Fruit fly (Drosophila melanogaster) whole organism, embryonic: ENCODE data around the gene Pxd.

ENCODE experiments used
- ATbp ChIP-seq: fragments of 200-800 bp; sonication (Bioruptor generic); optimal IDR thresholded peaks from 2 replicates; lab custom pipeline; 2017; ENCODE audit warnings: missing biosample characterization, mild to moderate bottlenecking, missing genetic modification characterization, missing genetic modification reagents
- CG10267 ChIP-seq: fragments of 200-800 bp; sonication (Bioruptor generic); optimal IDR thresholded peaks from 2 replicates; lab custom pipeline; 2018; ENCODE audit warnings: missing biosample characterization, mild to moderate bottlenecking, missing genetic modification characterization, moderate library complexity
- CG11504 ChIP-seq: fragments of 200-800 bp; sonication (Bioruptor generic); optimal IDR thresholded peaks from 3 replicates; lab custom pipeline; 2019; ENCODE audit warnings: missing biosample characterization, mild to moderate bottlenecking, missing genetic modification characterization, moderate library complexity
- CG12769 ChIP-seq: fragments of 200-800 bp; sonication (Bioruptor generic); optimal IDR thresholded peaks from 2 replicates; lab custom pipeline; 2019; ENCODE audit warnings: missing biosample characterization, mild to moderate bottlenecking, missing genetic modification characterization, moderate library complexity
- CG13624 ChIP-seq: fragments of 200-800 bp; sonication (Bioruptor generic); optimal IDR thresholded peaks from 2 replicates; lab custom pipeline; 2016; ENCODE audit warnings: missing biosample characterization, missing genetic modification characterization
- CG15073 ChIP-seq: fragments of 200-800 bp; sonication (Bioruptor generic); optimal IDR thresholded peaks from 2 replicates; lab custom pipeline; 2016; ENCODE audit warnings: missing biosample characterization, missing genetic modification characterization
- CG15696 ChIP-seq: fragments of 200-800 bp; sonication (Bioruptor generic); optimal IDR thresholded peaks from 2 replicates; lab custom pipeline; 2019; ENCODE audit warnings: missing biosample characterization, mild to moderate bottlenecking, missing genetic modification characterization, moderate library complexity
- CG16815 ChIP-seq: fragments of 200-800 bp; sonication (Bioruptor generic); optimal IDR thresholded peaks from 3 replicates; lab custom pipeline; 2017; ENCODE audit warnings: missing biosample characterization, mild to moderate bottlenecking, missing genetic modification characterization
- CG17186 ChIP-seq: fragments of 200-800 bp; sonication (Bioruptor generic); optimal IDR thresholded peaks from 3 replicates; lab custom pipeline; 2017; ENCODE audit warnings: missing biosample characterization, missing genetic modification reagents, missing genetic modification characterization
- CG2120 ChIP-seq: fragments of 200-800 bp; sonication (Bioruptor generic); optimal IDR thresholded peaks from 3 replicates; lab custom pipeline; 2016; ENCODE audit warnings: missing biosample characterization, missing genetic modification characterization
- CG32532 ChIP-seq: fragments of 200-800 bp; sonication (Bioruptor generic); IDR thresholded peaks from 2 replicates; pipeline ENCODE4 v1.3.6; 2022; ENCODE audit warnings: missing biosample characterization, missing genetic modification characterization
- CG3281 ChIP-seq: fragments of 200-800 bp; sonication (Bioruptor generic); optimal IDR thresholded peaks from 3 replicates; lab custom pipeline; 2017; ENCODE audit warnings: missing biosample characterization, mild to moderate bottlenecking, missing genetic modification characterization
- CG33213 ChIP-seq: fragments of 200-800 bp; sonication (Bioruptor generic); optimal IDR thresholded peaks from 3 replicates; lab custom pipeline; 2016; ENCODE audit warnings: missing biosample characterization, missing genetic modification characterization
- CG34376 ChIP-seq: fragments of 200-800 bp; sonication (Bioruptor generic); optimal IDR thresholded peaks from 2 replicates; lab custom pipeline; 2018; ENCODE audit warnings: missing biosample characterization, mild to moderate bottlenecking, missing genetic modification characterization
- CG5180 ChIP-seq: fragments of 200-800 bp; sonication (Bioruptor generic); optimal IDR thresholded peaks from 3 replicates; lab custom pipeline; 2017; ENCODE audit warnings: missing biosample characterization, missing genetic modification characterization, mild to moderate bottlenecking, moderate library complexity, missing genetic modification reagents
- CG6272 ChIP-seq: fragments of 200-800 bp; sonication (Bioruptor generic); IDR thresholded peaks from 2 replicates; pipeline ENCODE4 v1.3.6; 2022; ENCODE audit warnings: missing biosample characterization, missing genetic modification characterization
- CG7372 ChIP-seq: fragments of 200-800 bp; sonication (Bioruptor generic); IDR thresholded peaks from 2 replicates; pipeline ENCODE4 v1.3.6; 2022; ENCODE audit warnings: missing biosample characterization, missing genetic modification characterization
- CG8388 ChIP-seq: fragments of 200-800 bp; sonication (Bioruptor generic); optimal IDR thresholded peaks from 2 replicates; lab custom pipeline; 2019; ENCODE audit warnings: missing biosample characterization, mild to moderate bottlenecking, missing genetic modification characterization, moderate library complexity
- CG8765 ChIP-seq: fragments of 200-800 bp; sonication (Bioruptor generic); IDR thresholded peaks from 2 replicates; pipeline ENCODE4 v1.3.6; 2022; ENCODE audit warnings: missing biosample characterization, missing genetic modification characterization
- CG8924 ChIP-seq: fragments of 200-800 bp; optimal IDR thresholded peaks from 3 replicates; lab custom pipeline; 2019; ENCODE audit warnings: missing biosample characterization, mild to moderate bottlenecking, missing genetic modification characterization, moderate library complexity
- CG9215 ChIP-seq: fragments of 200-800 bp; sonication (Bioruptor generic); IDR thresholded peaks from 2 replicates; pipeline ENCODE4 v1.3.6; 2022; ENCODE audit warnings: missing biosample characterization, missing genetic modification characterization
- Camta ChIP-seq: fragments of 200-800 bp; sonication (Bioruptor generic); optimal IDR thresholded peaks from 2 replicates; lab custom pipeline; 2016; ENCODE audit warnings: missing biosample characterization, missing genetic modification characterization
- Chrac-16 ChIP-seq: fragments of 200-800 bp; sonication (Bioruptor generic); optimal IDR thresholded peaks from 3 replicates; lab custom pipeline; 2016; ENCODE audit warnings: missing biosample characterization, missing genetic modification characterization
- D19A ChIP-seq: fragments of 200-800 bp; optimal IDR thresholded peaks from 3 replicates; lab custom pipeline; 2019; ENCODE audit warnings: missing biosample characterization, mild to moderate bottlenecking, missing genetic modification characterization, moderate library complexity
- Dbx ChIP-seq: fragments of 200-800 bp; sonication (Bioruptor generic); IDR thresholded peaks from 3 replicates; pipeline ENCODE4 v1.3.6; 2022; ENCODE audit warnings: missing biosample characterization, missing genetic modification characterization
- Dp ChIP-seq: fragments of 200-800 bp; sonication (Bioruptor generic); optimal IDR thresholded peaks from 2 replicates; lab custom pipeline; 2018; ENCODE audit warnings: missing biosample characterization, mild to moderate bottlenecking, missing genetic modification characterization, moderate library complexity
- Gsc ChIP-seq: fragments of 200-800 bp; sonication (Bioruptor generic); IDR thresholded peaks from 2 replicates; pipeline ENCODE4 v1.3.6; 2022; ENCODE audit warnings: missing biosample characterization, missing genetic modification characterization
- HmgD ChIP-seq: fragments of 200-800 bp; sonication (Bioruptor generic); optimal IDR thresholded peaks from 3 replicates; lab custom pipeline; 2016; ENCODE audit warnings: missing biosample characterization, missing genetic modification characterization
- Lpt ChIP-seq: fragments of >200 bp; optimal IDR thresholded peaks from 2 replicates; lab custom pipeline; 2018; ENCODE audit warnings: missing biosample characterization, missing genetic modification characterization
- MESR4 ChIP-seq: fragments of 200-800 bp; sonication (Bioruptor generic); optimal IDR thresholded peaks from 2 replicates; lab custom pipeline; 2018; ENCODE audit warnings: missing biosample characterization, mild to moderate bottlenecking, missing genetic modification characterization, moderate library complexity
- Ravus ChIP-seq: fragments of 200-800 bp; sonication (Bioruptor generic); IDR thresholded peaks from 2 replicates; pipeline ENCODE4 v1.3.6; 2022; ENCODE audit warnings: missing biosample characterization, missing genetic modification characterization
- Scr ChIP-seq: fragments of 200-800 bp; sonication (Bioruptor generic); IDR thresholded peaks from 2 replicates; pipeline ENCODE4 v1.3.6; 2022; ENCODE audit warnings: missing biosample characterization, missing genetic modification characterization; ENCODE audit not compliant: partially characterized antibody
- Sin3A ChIP-seq: fragments of >200 bp; optimal IDR thresholded peaks from 2 replicates; lab custom pipeline; 2018
- Spps ChIP-seq: fragments of 200-800 bp; sonication (Bioruptor generic); optimal IDR thresholded peaks from 2 replicates; lab custom pipeline; 2018; ENCODE audit warnings: missing biosample characterization, mild to moderate bottlenecking, missing genetic modification characterization
- bigmax ChIP-seq: fragments of 200-800 bp; sonication (Bioruptor generic); optimal IDR thresholded peaks from 2 replicates; lab custom pipeline; 2018; ENCODE audit warnings: missing biosample characterization, mild to moderate bottlenecking, missing genetic modification characterization
- btn ChIP-seq: fragments of 200-800 bp; sonication (Bioruptor generic); optimal IDR thresholded peaks from 2 replicates; lab custom pipeline; 2016; ENCODE audit warnings: missing biosample characterization, missing genetic modification characterization
- cas ChIP-seq: fragments of 200-800 bp; sonication (Bioruptor generic); IDR thresholded peaks from 2 replicates; pipeline ENCODE4 v1.3.6; 2022; ENCODE audit warnings: missing biosample characterization, missing genetic modification characterization
- dati ChIP-seq: fragments of 200-800 bp; sonication (Bioruptor generic); IDR thresholded peaks from 2 replicates; pipeline ENCODE4 v1.3.6; 2022; ENCODE audit warnings: missing biosample characterization, missing genetic modification characterization
- dimm ChIP-seq: fragments of 200-800 bp; sonication (Bioruptor generic); IDR thresholded peaks from 2 replicates; pipeline ENCODE4 v1.3.6; 2022; ENCODE audit warnings: missing biosample characterization, missing genetic modification characterization
- eve ChIP-seq, 2 experiments: fragments of >200 bp; optimal IDR thresholded peaks; 2 replicates each; lab custom pipeline; 2017; ENCODE audit warnings: missing biosample characterization in 2 of 2, missing genetic modification characterization in 2 of 2
- gce ChIP-seq: fragments of 200-800 bp; sonication (Bioruptor generic); IDR thresholded peaks from 3 replicates; pipeline ENCODE4 v1.3.6; 2022; ENCODE audit warnings: missing biosample characterization, missing genetic modification characterization
- inv ChIP-seq: fragments of 200-800 bp; sonication (Bioruptor generic); IDR thresholded peaks from 2 replicates; pipeline ENCODE4 v1.3.6; 2022; ENCODE audit warnings: missing biosample characterization, missing genetic modification characterization; ENCODE audit not compliant: partially characterized antibody
- knrl ChIP-seq: fragments of 200-800 bp; sonication (Bioruptor generic); IDR thresholded peaks from 3 replicates; pipeline ENCODE4 v1.3.6; 2022; ENCODE audit warnings: missing biosample characterization, missing genetic modification characterization; ENCODE audit not compliant: partially characterized antibody
- otp ChIP-seq: fragments of 200-800 bp; sonication (Bioruptor generic); IDR thresholded peaks from 3 replicates; pipeline ENCODE4, ENCODE4 v1.3.6; 2022; ENCODE audit warnings: missing biosample characterization, missing genetic modification characterization
- pho ChIP-seq: fragments of 200-800 bp; sonication (Bioruptor generic); optimal IDR thresholded peaks from 2 replicates; lab custom pipeline; 2016; ENCODE audit warnings: missing biosample characterization, missing genetic modification characterization
- prd ChIP-seq, 3 experiments: fragments of >200 bp in 2 of 3; fragments of 200-800 bp in 1 of 3; sonication (Bioruptor generic) in 1 of 3; optimal IDR thresholded peaks in 2 of 3; IDR thresholded peaks in 1 of 3; 2 replicates in 2 of 3; 3 replicates in 1 of 3; pipeline versions ENCODE4 v1.3.6 to Lab custom; 2017 to 2022; ENCODE audit warnings: missing biosample characterization in 1 of 3, missing genetic modification characterization in 1 of 3
- row ChIP-seq: fragments of 200-800 bp; sonication (Bioruptor generic); IDR thresholded peaks from 3 replicates; pipeline ENCODE4 v1.3.6; 2022; ENCODE audit warnings: missing biosample characterization, missing genetic modification characterization
- salm ChIP-seq: fragments of 200-800 bp; sonication (Bioruptor generic); optimal IDR thresholded peaks from 2 replicates; lab custom pipeline; 2018; ENCODE audit warnings: missing biosample characterization, mild to moderate bottlenecking, missing genetic modification characterization
- sens ChIP-seq: fragments of 200-800 bp; sonication (Bioruptor generic); peaks from one replicate; lab custom pipeline; 2016; ENCODE audit warnings: missing biosample characterization, missing genetic modification characterization
- sna ChIP-seq: fragments of 200-800 bp; sonication (Bioruptor generic); IDR thresholded peaks from 2 replicates; pipeline ENCODE4 v1.3.6; 2022; ENCODE audit warnings: missing biosample characterization, missing genetic modification characterization; ENCODE audit not compliant: partially characterized antibody
- ttk ChIP-seq: fragments of 200-800 bp; sonication (Bioruptor generic); IDR thresholded peaks from 2 replicates; pipeline ENCODE4 v2.1.2; 2022; ENCODE audit warnings: missing biosample characterization, missing genetic modification characterization

Pxd gene

dm6 chr3R:17053415-17054177 is 39.2 kb downstream of the Pxd start, which contains the start of gene Dad (continued):
- TF ChIP-seq CG12769 (tag; lab: Kevin White, UChicago) (peak; percentile 51), sens (GFP tag; lab: Kevin White, UChicago) (peak; percentile 88), CG8924 (tag; lab: Kevin White, UChicago) (no peak), HmgD (GFP tag; lab: Kevin White, UChicago) (no peak), salm (tag; lab: Kevin White, UChicago) (peak; percentile 30), Ravus (GFP tag; lab: Robert Waterston, UW) (no peak), knrl (no peak), CG15073 (GFP tag; lab: Kevin White, UChicago) (no peak), CG11504 (tag; lab: Kevin White, UChicago) (no peak), CG15696 (no peak), Sin3A (lab: Kevin White, UChicago) (no peak), gce (GFP tag; lab: Robert Waterston, UW) (0 out of 3 replicates have a peak, but pooled peaks have one; percentile 30), ttk (no peak), sna (GFP tag; lab: Robert Waterston, UW) (0 out of 2 replicates have a peak, but pooled peaks have one; percentile 24), CG6272 (no peak), eve (GFP tag; optimal IDR thresholded peaks at IDR 0.05; lab: Kevin White, UChicago) (peak in 1 of 2 experiments; percentile 86), CG5180 (GFP tag; lab: Kevin White, UChicago) (no peak), Chrac-16 (GFP tag; lab: Kevin White, UChicago) (no peak), D19A (tag; lab: Kevin White, UChicago) (no peak), CG16815 (no peak), otp (GFP tag; lab: Robert Waterston, UW) (0 out of 3 replicates have a peak, but pooled peaks have one; percentile 37), ATbp (GFP tag; lab: Kevin White, UChicago) (no peak), prd (optimal IDR thresholded peaks at IDR 0.05; lab: Kevin White, UChicago) (no peak), prd (GFP tag; IDR thresholded peaks at IDR 0.05; lab: Robert Waterston, UW) (no peak), Gsc (GFP tag; lab: Robert Waterston, UW) (no peak), CG34376 (peak; percentile 51), CG3281 (no peak), cas (GFP tag; lab: Robert Waterston, UW) (no peak), CG32532 (GFP tag; lab: Robert Waterston, UW) (peak; percentile 31; the same call in 1 of the 2 replicates), Dp (GFP tag; lab: Kevin White, UChicago) (peak; percentile 96), Dbx (GFP tag; lab: Robert Waterston, UW) (no peak), CG9215 (GFP tag; lab: Robert Waterston, UW) (peak; percentile 98), CG17186 (GFP tag; lab: Kevin White, UChicago) (no peak), Spps (tag; lab: Kevin White, UChicago) (no peak), CG8765 (no peak), pho (GFP tag; lab: Kevin White, UChicago) (no peak), bigmax (GFP tag; lab: Kevin White, UChicago) (no peak)

- TF ChIP-seq CG7372 (GFP tag; lab: Robert Waterston, UW) (no peak), row (GFP tag; lab: Robert Waterston, UW) (no peak), CG2120 (GFP tag; lab: Kevin White, UChicago) (peak; percentile 20), dati (GFP tag; lab: Robert Waterston, UW) (no peak), CG8388 (GFP tag; lab: Kevin White, UChicago) (no peak), inv (GFP tag; lab: Robert Waterston, UW) (no peak), CG13624 (GFP tag; lab: Kevin White, UChicago) (no peak), CG10267 (tag; lab: Kevin White, UChicago) (no peak), Scr (GFP tag; lab: Robert Waterston, UW) (no peak), Lpt (GFP tag; lab: Kevin White, UChicago) (no peak), MESR4 (no peak), btn (GFP tag; lab: Kevin White, UChicago) (no peak), CG17186 (GFP tag; lab: Kevin White, UChicago) (no peak), dimm (GFP tag; lab: Robert Waterston, UW) (no peak), Camta (GFP tag; lab: Kevin White, UChicago) (no peak), CG33213 (no peak)
These were observed 40.2 kb downstream of the Pxd start for dm6 chr3R:17054528-17054927.
